Fruit fly (Drosophila melanogaster) whole organism, embryonic: Measurements from ENCODE around the gene Sfxn2.

Experiments
- Antp ChIP-seq: fragments of 200-800 bp; sonication (Bioruptor generic); optimal IDR thresholded peaks from 3 replicates; lab custom pipeline; 2016; ENCODE audit warnings: missing biosample characterization, missing genetic modification characterization
- Asciz ChIP-seq: fragments of 200-800 bp; sonication (Bioruptor generic); optimal IDR thresholded peaks from 2 replicates; lab custom pipeline; 2017; ENCODE audit warnings: missing biosample characterization, mild to moderate bottlenecking, missing genetic modification characterization, missing genetic modification reagents
- Atf3 ChIP-seq: fragments of 200-800 bp; sonication (Bioruptor generic); optimal IDR thresholded peaks from 3 replicates; lab custom pipeline; 2016; ENCODE audit warnings: missing biosample characterization, missing genetic modification characterization
- Bdp1 ChIP-seq: fragments of 200-800 bp; sonication (Bioruptor generic); optimal IDR thresholded peaks from 3 replicates; lab custom pipeline; 2016; ENCODE audit warnings: missing biosample characterization, missing genetic modification characterization
- CG10147 ChIP-seq: fragments of 200-800 bp; sonication (Bioruptor generic); optimal IDR thresholded peaks from 2 replicates; lab custom pipeline; 2019; ENCODE audit warnings: missing biosample characterization, mild to moderate bottlenecking, missing genetic modification characterization, moderate library complexity
- CG10321 ChIP-seq: fragments of 200-800 bp; sonication (Bioruptor generic); IDR thresholded peaks from 2 replicates; pipeline ENCODE4 v1.3.6; 2022; ENCODE audit warnings: missing biosample characterization, missing genetic modification characterization
- CG10462 ChIP-seq: fragments of 200-800 bp; sonication (Bioruptor generic); optimal IDR thresholded peaks from 2 replicates; lab custom pipeline; 2016; ENCODE audit warnings: missing biosample characterization, missing genetic modification characterization
- CG15011 ChIP-seq: fragments of 200-800 bp; sonication (Bioruptor generic); optimal IDR thresholded peaks from 3 replicates; lab custom pipeline; 2018; ENCODE audit warnings: missing biosample characterization, mild to moderate bottlenecking, missing genetic modification characterization
- CG15514 ChIP-seq: fragments of 200-800 bp; sonication (Bioruptor generic); optimal IDR thresholded peaks from 3 replicates; lab custom pipeline; 2017; ENCODE audit warnings: missing biosample characterization, missing genetic modification characterization, mild to moderate bottlenecking, moderate library complexity, missing genetic modification reagents
- CG1647 ChIP-seq: fragments of 200-800 bp; sonication (Bioruptor generic); optimal IDR thresholded peaks from 3 replicates; lab custom pipeline; 2016; ENCODE audit warnings: missing biosample characterization, missing genetic modification characterization
- CG2116 ChIP-seq: fragments of 200-800 bp; sonication (Bioruptor generic); optimal IDR thresholded peaks from 3 replicates; lab custom pipeline; 2018; ENCODE audit warnings: missing biosample characterization, mild to moderate bottlenecking, missing genetic modification characterization
- CG3407 ChIP-seq: fragments of 200-800 bp; sonication (Bioruptor generic); optimal IDR thresholded peaks from 2 replicates; lab custom pipeline; 2018; ENCODE audit warnings: missing biosample characterization, mild to moderate bottlenecking, missing genetic modification characterization
- CG43689 ChIP-seq: fragments of 200-800 bp; sonication (Bioruptor generic); IDR thresholded peaks from 2 replicates; pipeline ENCODE4 v1.3.6; 2022; ENCODE audit warnings: missing biosample characterization, missing genetic modification characterization
- CG4617 ChIP-seq: fragments of 200-800 bp; sonication (Bioruptor generic); optimal IDR thresholded peaks from 3 replicates; lab custom pipeline; 2016; ENCODE audit warnings: missing biosample characterization, missing genetic modification characterization, borderline replicate concordance
- CG6175 ChIP-seq: fragments of 200-800 bp; sonication (Bioruptor generic); IDR thresholded peaks from 3 replicates; pipeline ENCODE4 v1.3.6; 2022; ENCODE audit warnings: missing biosample characterization, missing genetic modification characterization
- CG6683 ChIP-seq: fragments of 200-800 bp; sonication (Bioruptor generic); optimal IDR thresholded peaks from 2 replicates; lab custom pipeline; 2017; ENCODE audit warnings: missing biosample characterization, mild to moderate bottlenecking, missing genetic modification characterization, missing genetic modification reagents
- CG6854 ChIP-seq: fragments of 200-800 bp; sonication (Bioruptor generic); optimal IDR thresholded peaks from 3 replicates; lab custom pipeline; 2017; ENCODE audit warnings: missing biosample characterization, mild to moderate bottlenecking, missing genetic modification characterization
- CG7786 ChIP-seq: fragments of 200-800 bp; sonication (Bioruptor generic); optimal IDR thresholded peaks from 2 replicates; lab custom pipeline; 2016; ENCODE audit warnings: missing biosample characterization, missing genetic modification characterization
- CG7928 ChIP-seq: fragments of 200-800 bp; sonication (Bioruptor generic); optimal IDR thresholded peaks from 2 replicates; lab custom pipeline; 2017; ENCODE audit warnings: missing biosample characterization, mild to moderate bottlenecking, missing genetic modification characterization
- CG8290 ChIP-seq, 3 experiments: fragments of 200-800 bp; sonication (Bioruptor generic); optimal IDR thresholded peaks; 2 replicates each; lab custom pipeline; 2016 to 2019; ENCODE audit warnings: missing biosample characterization in 3 of 3, missing genetic modification characterization in 3 of 3, mild to moderate bottlenecking in 2 of 3, moderate library complexity in 1 of 3
- CG8388 ChIP-seq: fragments of 200-800 bp; sonication (Bioruptor generic); optimal IDR thresholded peaks from 2 replicates; lab custom pipeline; 2019; ENCODE audit warnings: missing biosample characterization, mild to moderate bottlenecking, missing genetic modification characterization, moderate library complexity
- CTCF ChIP-seq: fragments of 200-800 bp; sonication (Bioruptor generic); optimal IDR thresholded peaks from 2 replicates; lab custom pipeline; 2017; ENCODE audit warnings: missing biosample characterization, mild to moderate bottlenecking, missing genetic modification characterization, moderate library complexity
- CrebB ChIP-seq: fragments of 200-800 bp; sonication (Bioruptor generic); optimal IDR thresholded peaks from 3 replicates; lab custom pipeline; 2018; ENCODE audit warnings: missing biosample characterization, mild to moderate bottlenecking, missing genetic modification characterization
- Dip3 ChIP-seq: fragments of 200-800 bp; sonication (Bioruptor generic); optimal IDR thresholded peaks from 3 replicates; lab custom pipeline; 2016; ENCODE audit warnings: missing biosample characterization, missing genetic modification characterization
- E2f2 ChIP-seq: fragments of 200-800 bp; sonication (Bioruptor generic); IDR thresholded peaks from 2 replicates; pipeline ENCODE4 v1.3.6; 2022; ENCODE audit warnings: missing biosample characterization, missing genetic modification characterization
- Ets97D ChIP-seq: fragments of 200-800 bp; sonication (Bioruptor generic); optimal IDR thresholded peaks from 3 replicates; lab custom pipeline; 2016; ENCODE audit warnings: missing biosample characterization, missing genetic modification characterization
- Gug ChIP-seq: fragments of 200-800 bp; sonication (Bioruptor generic); IDR thresholded peaks from 4 replicates; pipeline ENCODE4 v1.3.6; 2022; ENCODE audit warnings: missing biosample characterization, missing genetic modification characterization
- Hmr ChIP-seq: fragments of 200-800 bp; sonication (Bioruptor generic); optimal IDR thresholded peaks from 3 replicates; lab custom pipeline; 2017; ENCODE audit warnings: mild to moderate bottlenecking, missing biosample characterization, missing genetic modification reagents, missing genetic modification characterization
- Rfx ChIP-seq: fragments of 200-800 bp; sonication (Bioruptor generic); IDR thresholded peaks from 2 replicates; pipeline ENCODE4 v1.3.6; 2022; ENCODE audit warnings: missing biosample characterization, missing genetic modification characterization
- Sin3A ChIP-seq: fragments of >200 bp; optimal IDR thresholded peaks from 2 replicates; lab custom pipeline; 2018
- Taf1 ChIP-seq: fragments of 200-800 bp; sonication (Bioruptor generic); IDR thresholded peaks from 2 replicates; pipeline ENCODE4 v1.3.6; 2022; ENCODE audit warnings: missing biosample characterization, missing genetic modification characterization
- abd-A ChIP-seq: fragments of 200-800 bp; sonication (Bioruptor generic); optimal IDR thresholded peaks from 3 replicates; lab custom pipeline; 2019; ENCODE audit warnings: missing biosample characterization, mild to moderate bottlenecking, missing genetic modification characterization, moderate library complexity
- ash1 ChIP-seq: fragments of 200-800 bp; sonication (Bioruptor generic); optimal IDR thresholded peaks from 2 replicates; lab custom pipeline; 2018; ENCODE audit warnings: missing biosample characterization, mild to moderate bottlenecking, missing genetic modification characterization
- bowl ChIP-seq: fragments of 200-800 bp; sonication (Bioruptor generic); IDR thresholded peaks from 2 replicates; pipeline ENCODE4 v1.3.6; 2022; ENCODE audit warnings: missing biosample characterization, missing genetic modification characterization
- cas ChIP-seq: fragments of 200-800 bp; sonication (Bioruptor generic); IDR thresholded peaks from 2 replicates; pipeline ENCODE4 v1.3.6; 2022; ENCODE audit warnings: missing biosample characterization, missing genetic modification characterization
- corto ChIP-seq: fragments of 200-800 bp; sonication (Bioruptor generic); optimal IDR thresholded peaks from 2 replicates; lab custom pipeline; 2016; ENCODE audit warnings: missing biosample characterization, mild to moderate bottlenecking, missing genetic modification characterization, moderate library complexity
- da ChIP-seq: fragments of 200-800 bp; sonication (Bioruptor generic); optimal IDR thresholded peaks from 2 replicates; lab custom pipeline; 2016; ENCODE audit warnings: missing biosample characterization, missing genetic modification characterization
- dmrt99B ChIP-seq: fragments of 200-800 bp; sonication (Bioruptor generic); optimal IDR thresholded peaks from 2 replicates; lab custom pipeline; 2018; ENCODE audit warnings: missing biosample characterization, mild to moderate bottlenecking, missing genetic modification characterization, moderate library complexity
- jigr1 ChIP-seq: fragments of 200-800 bp; sonication (Bioruptor generic); IDR thresholded peaks from 3 replicates; pipeline ENCODE4 v1.3.6; 2022; ENCODE audit warnings: missing biosample characterization, missing genetic modification characterization
- jing ChIP-seq: fragments of 200-800 bp; sonication (Bioruptor generic); optimal IDR thresholded peaks from 2 replicates; lab custom pipeline; 2018; ENCODE audit warnings: missing biosample characterization, mild to moderate bottlenecking, missing genetic modification characterization
- luna ChIP-seq: fragments of 200-800 bp; sonication (Bioruptor generic); optimal IDR thresholded peaks from 2 replicates; lab custom pipeline; 2016; ENCODE audit warnings: missing biosample characterization, missing genetic modification characterization
- nom ChIP-seq: fragments of 200-800 bp; sonication (Bioruptor generic); optimal IDR thresholded peaks from 2 replicates; lab custom pipeline; 2017; ENCODE audit warnings: missing biosample characterization, missing genetic modification characterization, mild to moderate bottlenecking, moderate library complexity, missing genetic modification reagents
- psq ChIP-seq: fragments of 200-800 bp; sonication (Bioruptor generic); optimal IDR thresholded peaks from 2 replicates; lab custom pipeline; 2017; ENCODE audit warnings: missing biosample characterization, missing genetic modification characterization
- ranshi ChIP-seq: fragments of 200-800 bp; sonication (Bioruptor generic); IDR thresholded peaks from 2 replicates; pipeline ENCODE4 v1.3.6; 2022; ENCODE audit warnings: missing biosample characterization, missing genetic modification characterization
- salm ChIP-seq: fragments of 200-800 bp; sonication (Bioruptor generic); optimal IDR thresholded peaks from 2 replicates; lab custom pipeline; 2018; ENCODE audit warnings: missing biosample characterization, mild to moderate bottlenecking, missing genetic modification characterization
- shn ChIP-seq: fragments of 200-800 bp; sonication (Bioruptor generic); optimal IDR thresholded peaks from 3 replicates; lab custom pipeline; 2016; ENCODE audit warnings: missing biosample characterization, missing genetic modification characterization
- sisA ChIP-seq: fragments of 200-800 bp; sonication (Bioruptor generic); IDR thresholded peaks from 2 replicates; pipeline ENCODE4 v1.3.6; 2022; ENCODE audit warnings: missing biosample characterization, missing genetic modification characterization
- slou ChIP-seq: fragments of 200-800 bp; sonication (Bioruptor generic); optimal IDR thresholded peaks from 3 replicates; lab custom pipeline; 2016; ENCODE audit warnings: missing biosample characterization, missing genetic modification characterization
- tgo ChIP-seq: fragments of 200-800 bp; sonication (Bioruptor generic); IDR thresholded peaks from 3 replicates; pipeline ENCODE4 v1.3.6; 2022; ENCODE audit warnings: missing biosample characterization, missing genetic modification characterization
- tin ChIP-seq: fragments of 200-800 bp; sonication (Bioruptor generic); optimal IDR thresholded peaks from 3 replicates; lab custom pipeline; 2016; ENCODE audit warnings: missing biosample characterization, missing genetic modification characterization
- vnd ChIP-seq: fragments of 200-800 bp; sonication (Bioruptor generic); IDR thresholded peaks from 3 replicates; pipeline ENCODE4 v1.3.6; 2022; ENCODE audit warnings: missing biosample characterization, missing genetic modification characterization; ENCODE audit not compliant: partially characterized antibody
- wor ChIP-seq: fragments of 200-800 bp; sonication (Bioruptor generic); IDR thresholded peaks from 2 replicates; pipeline ENCODE4 v1.3.6; 2022; ENCODE audit warnings: missing biosample characterization, missing genetic modification characterization
- zen2 ChIP-seq: fragments of 200-800 bp; sonication (Bioruptor generic); IDR thresholded peaks from 3 replicates; pipeline ENCODE4 v1.3.6; 2022; ENCODE audit warnings: missing biosample characterization, missing genetic modification characterization; ENCODE audit not compliant: partially characterized antibody

The Sfxn2 gene

DNA sequence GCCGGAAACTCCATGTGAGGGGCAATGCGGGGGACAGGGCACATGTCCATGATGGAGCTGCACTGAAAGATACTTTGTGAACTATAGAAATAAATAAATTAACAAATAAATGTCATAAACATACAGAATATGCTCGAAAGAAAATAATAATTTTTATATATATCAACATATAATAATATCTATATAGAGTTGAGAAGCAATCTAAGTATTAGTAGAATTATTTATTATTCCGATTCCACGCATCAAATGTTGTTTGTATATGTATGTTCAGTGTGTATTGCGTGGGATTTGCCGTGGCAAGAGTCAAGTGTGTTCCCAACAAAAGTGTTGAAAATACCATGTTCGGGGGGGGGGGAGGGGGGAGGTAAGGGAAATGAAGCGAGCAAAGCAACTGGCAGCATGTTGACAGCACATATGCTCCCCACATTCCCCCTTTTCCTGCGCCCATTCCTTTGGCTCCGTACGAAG lies 6.1 kb upstream of the Sfxn2 start (continued):
- TF ChIP-seq wor (GFP tag; lab: Robert Waterston, UW): no peak
- TF ChIP-seq ash1 (GFP tag; lab: Kevin White, UChicago): no peak
- no peak for TF ChIP-seq CG7786 (GFP tag; lab: Kevin White, UChicago)
- TF ChIP-seq CG8388 (GFP tag; lab: Kevin White, UChicago): peak; percentile 42
- TF ChIP-seq Gug (GFP tag; lab: Robert Waterston, UW): no peak
- no peak for TF ChIP-seq nom (GFP tag; lab: Kevin White, UChicago)
- TF ChIP-seq CTCF: no peak
- no peak for TF ChIP-seq Ets97D (GFP tag; lab: Kevin White, UChicago)
- TF ChIP-seq zen2 (GFP tag; lab: Robert Waterston, UW): no peak
- TF ChIP-seq tin (GFP tag; lab: Kevin White, UChicago): no peak
- no peak for TF ChIP-seq CG15514 (GFP tag; lab: Kevin White, UChicago)
- TF ChIP-seq jing: no peak
- no peak for TF ChIP-seq shn (GFP tag; lab: Kevin White, UChicago)
- no peak for TF ChIP-seq Sin3A (lab: Kevin White, UChicago)
- no peak for TF ChIP-seq abd-A (tag; lab: Kevin White, UChicago)
- TF ChIP-seq CG6854 (GFP tag; lab: Kevin White, UChicago): no peak
- no peak for TF ChIP-seq slou
- no peak for TF ChIP-seq CG7928 (GFP tag; lab: Kevin White, UChicago)
- no peak for TF ChIP-seq ranshi (GFP tag; lab: Robert Waterston, UW)
- TF ChIP-seq CG6175 (GFP tag; lab: Robert Waterston, UW): no peak
- TF ChIP-seq Dip3 (GFP tag; lab: Kevin White, UChicago): no peak
- no peak for TF ChIP-seq Atf3 (GFP tag; lab: Kevin White, UChicago)
- TF ChIP-seq corto: no peak
- TF ChIP-seq tgo (GFP tag; lab: Robert Waterston, UW): no peak
- TF ChIP-seq psq (GFP tag; lab: Kevin White, UChicago): no peak
- no peak for TF ChIP-seq Hmr (GFP tag; lab: Kevin White, UChicago)
- TF ChIP-seq Antp (GFP tag; lab: Kevin White, UChicago): no peak
- TF ChIP-seq jigr1 (GFP tag; lab: Robert Waterston, UW): no peak
- TF ChIP-seq CG8290 (GFP tag; optimal IDR thresholded peaks at IDR 0.05; lab: Kevin White, UChicago): no peak
- TF ChIP-seq CG8290 (tag; optimal IDR thresholded peaks at IDR 0.05; lab: Kevin White, UChicago): no peak
- no peak for TF ChIP-seq cas (GFP tag; lab: Robert Waterston, UW)
- TF ChIP-seq CG6683: no peak
- TF ChIP-seq da: no peak
- TF ChIP-seq CG1647: no peak
- TF ChIP-seq luna (GFP tag; lab: Kevin White, UChicago): no peak
- TF ChIP-seq CG15011: no peak
- no peak for TF ChIP-seq Bdp1 (GFP tag; lab: Kevin White, UChicago)
- TF ChIP-seq CG10462: no peak
- no peak for TF ChIP-seq sisA (GFP tag; lab: Robert Waterston, UW)
- TF ChIP-seq CrebB (tag; lab: Kevin White, UChicago): no peak
- TF ChIP-seq dmrt99B: peak; percentile 59
- TF ChIP-seq E2f2 (GFP tag; lab: Robert Waterston, UW): peak; percentile 12; the same call in 1 of the 2 replicates
- TF ChIP-seq Rfx (GFP tag; lab: Robert Waterston, UW): no peak
- no peak for TF ChIP-seq CG3407 (GFP tag; lab: Kevin White, UChicago)
- TF ChIP-seq CG10147: no peak
- TF ChIP-seq Taf1 (GFP tag; lab: Robert Waterston, UW): no peak
- no peak for TF ChIP-seq CG10321 (GFP tag; lab: Robert Waterston, UW)
- no peak for TF ChIP-seq vnd (GFP tag; lab: Robert Waterston, UW)
- TF ChIP-seq Asciz: peak; percentile 45
- no peak for TF ChIP-seq CG2116
- TF ChIP-seq CG43689 (GFP tag; lab: Robert Waterston, UW): no peak
- TF ChIP-seq CG4617 (GFP tag; lab: Kevin White, UChicago): no peak
- TF ChIP-seq salm: peak; percentile 5
- TF ChIP-seq bowl (GFP tag; lab: Robert Waterston, UW): no peak
